Fruit fly (Drosophila melanogaster): ENCODE measurements around the gene CG5561.
A peak's percentile ranks its signal among the peaks of the same experiment; 100 is the strongest.

CG5561 gene

DNA sequence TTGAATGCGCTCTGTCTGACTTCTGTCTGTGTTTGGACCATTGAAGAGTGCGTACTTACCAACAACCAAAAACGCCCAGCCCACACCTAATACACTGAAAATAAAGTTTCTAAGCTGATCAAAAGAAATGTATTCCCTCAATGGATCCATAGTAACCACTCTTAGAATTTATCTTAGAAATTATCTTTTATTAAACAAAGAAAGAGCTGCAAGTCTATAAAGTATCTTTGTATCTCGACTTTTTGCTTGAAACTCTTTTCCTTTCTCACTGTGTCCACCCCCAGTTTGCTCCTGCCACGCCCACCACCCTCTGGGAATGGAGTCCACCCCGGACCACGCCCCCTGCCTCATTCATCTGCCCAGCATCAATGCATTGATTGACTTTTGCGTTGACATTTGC, 23.7 kb upstream of the CG5561 start:
- no peak for TF ChIP-seq cic (GFP tag; optimal IDR thresholded peaks at IDR 0.05)
- TF ChIP-seq CG1620 (GFP tag; optimal IDR thresholded peaks at IDR 0.05) = no peak
- TF ChIP-seq Hr96 (GFP tag; optimal IDR thresholded peaks at IDR 0.05) = no peak
- TF ChIP-seq CG7045 (GFP tag; optimal IDR thresholded peaks at IDR 0.05) = no peak
- TF ChIP-seq pad (GFP tag; optimal IDR thresholded peaks at IDR 0.05) = no peak
- no peak for TF ChIP-seq CG14711 (tag; optimal IDR thresholded peaks at IDR 0.05)
- TF ChIP-seq CG5204 (GFP tag; optimal IDR thresholded peaks at IDR 0.05) = no peak
- no peak for TF ChIP-seq CG33017 (tag; optimal IDR thresholded peaks at IDR 0.05)
- TF ChIP-seq toe (GFP tag; optimal IDR thresholded peaks at IDR 0.05) = no peak
- TF ChIP-seq CG11617 (GFP tag; optimal IDR thresholded peaks at IDR 0.05) = no peak
- TF ChIP-seq cnc (optimal IDR thresholded peaks at IDR 0.05) = no peak
- TF ChIP-seq tj (GFP tag; optimal IDR thresholded peaks at IDR 0.05) = no peak
- no peak for TF ChIP-seq Crg-1 (GFP tag; optimal IDR thresholded peaks at IDR 0.05)
- TF ChIP-seq CG12768 (GFP tag; optimal IDR thresholded peaks at IDR 0.05) = no peak
- no peak for TF ChIP-seq Clk (GFP tag; optimal IDR thresholded peaks at IDR 0.05)
- no peak for TF ChIP-seq CG7101 (tag; optimal IDR thresholded peaks at IDR 0.05)
- no peak for TF ChIP-seq kay (GFP tag; ENCODE audit: borderline replicate concordance)
- TF ChIP-seq Mnt (GFP tag; optimal IDR thresholded peaks at IDR 0.05) = no peak
- no peak for TF ChIP-seq ovo (GFP tag; optimal IDR thresholded peaks at IDR 0.05)

DNA sequence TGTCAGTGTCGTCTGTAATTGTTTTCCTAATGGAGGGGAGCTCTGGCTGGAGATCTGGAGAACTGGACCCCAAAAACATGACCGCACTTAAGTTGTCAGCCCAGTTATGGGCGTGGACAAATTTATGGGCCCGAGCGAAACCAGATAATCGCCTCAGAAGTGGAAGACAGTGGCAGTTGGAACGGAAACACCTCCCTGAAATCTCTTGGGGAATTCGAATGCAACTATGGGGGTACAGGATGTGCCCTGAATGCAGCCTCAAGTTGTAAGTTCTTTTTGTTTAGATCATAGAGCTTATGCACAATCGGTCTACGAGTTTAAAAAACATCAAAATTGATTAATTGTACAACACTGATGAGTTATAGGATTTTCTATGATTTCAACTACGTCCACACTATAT, 13.8 kb upstream of the CG5561 start, which contains the start of gene CG14346:
Gene CG14346, plus strand, starts transcription at position 301 of the 400 bp plus-strand sequence.
- no peak for TF ChIP-seq kay (GFP tag; ENCODE audit: borderline replicate concordance)
- TF ChIP-seq CG11617 (GFP tag; optimal IDR thresholded peaks at IDR 0.05) = no peak
- TF ChIP-seq CG7045 (GFP tag; optimal IDR thresholded peaks at IDR 0.05) = no peak
- TF ChIP-seq cnc (optimal IDR thresholded peaks at IDR 0.05) = no peak
- no peak for TF ChIP-seq Crg-1 (GFP tag; optimal IDR thresholded peaks at IDR 0.05)
- TF ChIP-seq toe (GFP tag; optimal IDR thresholded peaks at IDR 0.05) = no peak
- TF ChIP-seq CG1620 (GFP tag; optimal IDR thresholded peaks at IDR 0.05) = no peak

DNA sequence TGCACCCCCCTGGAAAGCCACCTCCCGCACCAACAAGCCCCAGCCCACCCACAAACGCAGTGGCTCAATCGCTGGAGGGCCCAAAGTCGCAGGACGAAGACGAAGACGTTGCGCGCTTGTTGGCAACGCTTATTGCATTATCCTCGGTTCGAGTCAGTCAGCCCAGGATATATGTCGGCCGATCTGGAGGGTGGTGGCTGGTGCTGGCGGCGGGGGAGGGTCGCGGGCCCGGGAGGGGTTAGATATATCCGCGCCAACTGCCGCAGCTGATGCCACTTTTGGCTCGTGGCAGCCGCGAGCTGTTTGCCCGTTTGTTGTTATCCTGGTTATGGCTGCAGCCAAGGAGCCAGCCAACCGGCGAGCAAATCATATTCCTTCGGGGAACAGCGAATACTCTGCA, 11.1 kb upstream of the CG5561 start:
- TF ChIP-seq CG7045 (GFP tag; optimal IDR thresholded peaks at IDR 0.05) (no peak), pad (GFP tag; optimal IDR thresholded peaks at IDR 0.05) (no peak), cic (GFP tag; optimal IDR thresholded peaks at IDR 0.05) (no peak), cnc (optimal IDR thresholded peaks at IDR 0.05) (no peak), Mnt (GFP tag; optimal IDR thresholded peaks at IDR 0.05) (no peak), Crg-1 (GFP tag; optimal IDR thresholded peaks at IDR 0.05) (no peak), CG14711 (tag; optimal IDR thresholded peaks at IDR 0.05) (no peak), bab1 (GFP tag; optimal IDR thresholded peaks at IDR 0.05) (no peak), toe (GFP tag; optimal IDR thresholded peaks at IDR 0.05) (no peak), tj (GFP tag; optimal IDR thresholded peaks at IDR 0.05) (no peak), Clk (GFP tag; optimal IDR thresholded peaks at IDR 0.05) (no peak), CG12768 (GFP tag; optimal IDR thresholded peaks at IDR 0.05) (no peak), CG5204 (GFP tag; optimal IDR thresholded peaks at IDR 0.05) (no peak), CG1620 (GFP tag; optimal IDR thresholded peaks at IDR 0.05) (no peak), CG11617 (GFP tag; optimal IDR thresholded peaks at IDR 0.05) (no peak), kay (GFP tag; ENCODE audit: borderline replicate concordance) (no peak), CG33017 (tag; optimal IDR thresholded peaks at IDR 0.05) (no peak), CG7101 (tag; optimal IDR thresholded peaks at IDR 0.05) (no peak), ovo (GFP tag; optimal IDR thresholded peaks at IDR 0.05) (no peak)

DNA sequence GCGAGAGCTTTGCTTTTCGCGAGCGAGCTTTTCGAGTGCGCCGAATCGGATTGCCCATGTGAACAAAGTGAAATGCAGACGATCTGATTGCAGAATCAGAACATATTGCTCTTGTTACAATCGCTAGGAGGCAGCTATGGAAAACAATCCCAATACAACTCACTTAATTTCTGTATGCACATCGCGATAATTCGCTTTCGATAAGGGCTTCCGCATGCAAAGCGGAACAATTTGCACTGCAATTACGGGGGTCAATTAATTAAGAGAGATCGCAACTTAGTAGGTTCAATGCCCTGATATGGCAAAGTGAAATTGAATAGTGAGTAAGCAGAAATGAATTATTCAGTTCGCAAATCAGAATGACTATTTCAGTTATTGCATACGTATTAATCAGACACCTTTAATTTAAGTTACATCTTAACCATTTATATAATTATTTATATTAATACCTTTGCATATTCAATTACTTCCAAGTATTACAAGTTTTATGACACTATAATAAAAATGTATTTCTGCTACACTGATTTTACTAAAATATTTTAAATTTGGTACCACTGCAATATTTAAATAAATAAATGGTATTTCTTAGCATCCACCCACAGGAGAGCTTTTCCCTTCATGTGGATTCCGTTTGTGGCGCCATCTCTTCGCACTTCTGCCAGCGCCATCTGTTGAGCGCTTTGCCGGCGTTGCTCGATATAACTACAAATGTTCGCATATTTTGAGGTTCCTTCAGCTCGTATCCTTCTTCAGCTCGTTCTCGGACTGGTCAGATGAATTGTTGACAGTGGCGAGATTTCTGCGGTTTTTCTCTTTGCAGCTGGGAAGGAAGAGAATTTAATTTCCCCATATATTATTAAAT, 8.1 kb upstream of the CG5561 start, which contains the start of gene NLaz:
Gene NLaz, minus strand, starts transcription at position 51 of the 862 bp plus-strand sequence.
- no peak for TF ChIP-seq cnc (optimal IDR thresholded peaks at IDR 0.05)
- no peak for TF ChIP-seq CG14711 (tag; optimal IDR thresholded peaks at IDR 0.05)
- TF ChIP-seq kay (GFP tag; ENCODE audit: borderline replicate concordance) = no peak
- no peak for TF ChIP-seq CG1620 (GFP tag; optimal IDR thresholded peaks at IDR 0.05)
- peak; percentile 58 for TF ChIP-seq Hr96 (GFP tag; optimal IDR thresholded peaks at IDR 0.05)
- no peak for TF ChIP-seq Crg-1 (GFP tag; optimal IDR thresholded peaks at IDR 0.05)
- TF ChIP-seq cic (GFP tag; optimal IDR thresholded peaks at IDR 0.05) = no peak
- TF ChIP-seq CG7045 (GFP tag; optimal IDR thresholded peaks at IDR 0.05) = peak; percentile 16
- no peak for TF ChIP-seq CG11617 (GFP tag; optimal IDR thresholded peaks at IDR 0.05)
- no peak for TF ChIP-seq CG12768 (GFP tag; optimal IDR thresholded peaks at IDR 0.05)
- TF ChIP-seq pad (GFP tag; optimal IDR thresholded peaks at IDR 0.05) = no peak
- no peak for TF ChIP-seq tj (GFP tag; optimal IDR thresholded peaks at IDR 0.05)
- peak; percentile 24 for TF ChIP-seq CG5204 (GFP tag; optimal IDR thresholded peaks at IDR 0.05)
- no peak for TF ChIP-seq Mnt (GFP tag; optimal IDR thresholded peaks at IDR 0.05)

DNA sequence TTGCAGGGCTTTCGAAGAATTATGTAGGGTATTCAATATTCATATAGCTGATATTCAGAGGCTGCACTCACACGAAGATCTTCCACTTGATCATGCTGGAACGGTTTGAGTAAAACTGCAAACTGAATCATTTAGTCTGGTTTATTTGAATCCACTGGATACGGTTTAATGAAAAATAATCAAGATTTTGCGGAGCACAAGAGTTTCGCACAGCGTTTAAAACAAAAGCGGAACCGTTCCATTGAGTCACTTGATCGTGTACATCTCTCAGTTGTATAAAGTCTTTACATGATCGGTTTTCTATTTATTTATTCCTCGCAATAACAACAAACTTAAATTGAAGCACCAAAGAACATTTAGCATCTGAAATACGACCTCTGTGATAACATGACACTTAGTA, 5.8 kb upstream of the CG5561 start, which contains the start of gene CG31659:
Gene CG31659, minus strand, starts transcription at position 101 of the 400 bp plus-strand sequence.
- no peak for TF ChIP-seq cnc (optimal IDR thresholded peaks at IDR 0.05)
- TF ChIP-seq CG7045 (GFP tag; optimal IDR thresholded peaks at IDR 0.05) = no peak
- TF ChIP-seq CG1620 (GFP tag; optimal IDR thresholded peaks at IDR 0.05) = no peak
- no peak for TF ChIP-seq CG12768 (GFP tag; optimal IDR thresholded peaks at IDR 0.05)
- TF ChIP-seq Clk (GFP tag; optimal IDR thresholded peaks at IDR 0.05) = no peak
- TF ChIP-seq ovo (GFP tag; optimal IDR thresholded peaks at IDR 0.05) = no peak
- no peak for TF ChIP-seq kay (GFP tag; ENCODE audit: borderline replicate concordance)
- no peak for TF ChIP-seq tj (GFP tag; optimal IDR thresholded peaks at IDR 0.05)
- TF ChIP-seq CG14711 (tag; optimal IDR thresholded peaks at IDR 0.05) = no peak

DNA sequence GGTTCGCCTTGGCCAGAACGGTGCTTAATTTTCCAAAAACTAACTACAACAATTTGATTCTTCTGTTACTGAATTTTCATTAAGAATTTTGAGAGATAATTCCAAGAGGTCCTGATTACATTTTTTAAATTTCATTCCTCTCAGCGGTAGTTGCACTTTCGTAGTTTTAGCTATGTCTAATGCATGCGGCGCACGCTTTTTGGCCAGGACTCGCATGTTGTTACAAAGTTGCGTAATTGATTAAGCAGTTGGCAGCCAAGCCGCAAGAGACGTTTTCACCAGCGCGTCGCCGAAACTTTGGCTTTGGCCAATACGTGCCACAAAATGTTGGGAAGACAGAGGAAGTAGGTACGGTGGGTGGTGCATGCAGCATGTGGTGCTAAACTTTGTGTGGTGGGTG, 1.9 kb upstream of the CG5561 start, which contains the start of gene CG5565:
Gene CG5565, minus strand, starts transcription at position 101 of the 400 bp plus-strand sequence.
- TF ChIP-seq pad (GFP tag; optimal IDR thresholded peaks at IDR 0.05) (no peak), tj (GFP tag; optimal IDR thresholded peaks at IDR 0.05) (no peak), Clk (GFP tag; optimal IDR thresholded peaks at IDR 0.05) (no peak), Crg-1 (GFP tag; optimal IDR thresholded peaks at IDR 0.05) (no peak)
